Worm (Caenorhabditis elegans): ENCODE measurements around the gene F21D5.9.

ce11 chrIV:8754727-8755126 lies 30.9 kb downstream of the F21D5.9 start, which contains the start of gene elli-1:
- TF ChIP-seq Y22D7AL.16 (tag; optimal IDR thresholded peaks at IDR 0.05) (no peak), hlh-30 (tag; optimal IDR thresholded peaks at IDR 0.05; ENCODE audit: insufficient read depth) (no peak), ttx-3 (tag; optimal IDR thresholded peaks at IDR 0.05) (no peak), pha-2 (tag; optimal IDR thresholded peaks at IDR 0.05) (no peak), hlh-13 (GFP tag; optimal IDR thresholded peaks at IDR 0.05) (no peak), lim-6 (tag; optimal IDR thresholded peaks at IDR 0.05) (no peak), ceh-45 (GFP tag; IDR thresholded peaks at IDR 0.05) (no peak), tbx-2 (tag; optimal IDR thresholded peaks at IDR 0.05) (no peak), ceh-31 (tag; optimal IDR thresholded peaks at IDR 0.05) (no peak), unc-42 (tag; optimal IDR thresholded peaks at IDR 0.05) (no peak)
